Worm (Caenorhabditis elegans) whole organism, early embryonic: ENCODE measurements around the gene rml-4.

Experiments
- B0310.2 ChIP-seq: sonication (generic microtip); optimal IDR thresholded peaks from 2 replicates; lab custom pipeline; 2016; ENCODE audit warnings: mild to moderate bottlenecking, missing genetic modification characterization, missing compliant biosample characterization
- F13C5.2 ChIP-seq: sonication (generic microtip); optimal IDR thresholded peaks from 2 replicates; lab custom pipeline; 2017; ENCODE audit warnings: mild to moderate bottlenecking, missing genetic modification characterization, inconsistent platforms, missing compliant biosample characterization
- aly-1 ChIP-seq: sonication (generic microtip); optimal IDR thresholded peaks from 2 replicates; lab custom pipeline; 2016; ENCODE audit warnings: missing genetic modification characterization, missing compliant biosample characterization
- ama-1 ChIP-seq: fragments of 150-350 bp; optimal IDR thresholded peaks from 2 replicates; lab custom pipeline; 2014
- ceh-13 ChIP-seq: fragments of 200-800 bp; sonication (Bioruptor generic); optimal IDR thresholded peaks from 2 replicates; lab custom pipeline; 2018; ENCODE audit warnings: mild to moderate bottlenecking, missing genetic modification characterization, missing compliant biosample characterization
- ceh-36 ChIP-seq: sonication (generic microtip); optimal IDR thresholded peaks from 2 replicates; lab custom pipeline; 2016; ENCODE audit warnings: missing genetic modification characterization, inconsistent platforms, missing compliant biosample characterization
- ets-7 ChIP-seq: sonication (generic microtip); optimal IDR thresholded peaks from 2 replicates; lab custom pipeline; 2016; ENCODE audit warnings: missing genotype, missing genetic modification characterization, missing compliant biosample characterization
- flt-1 ChIP-seq: fragments of 200-800 bp; sonication (Bioruptor generic); IDR thresholded peaks from 2 replicates; pipeline ENCODE4 v1.3.6; 2022; ENCODE audit warnings: missing genetic modification characterization, missing compliant biosample characterization
- hmbx-1 ChIP-seq: sonication (generic microtip); optimal IDR thresholded peaks from 2 replicates; lab custom pipeline; 2016; ENCODE audit warnings: mild to moderate bottlenecking, missing genetic modification characterization, missing compliant biosample characterization
- hmg-4 ChIP-seq: fragments of 200-800 bp; sonication (Bioruptor generic); optimal IDR thresholded peaks from 2 replicates; lab custom pipeline; 2018; ENCODE audit warnings: mild to moderate bottlenecking, missing genetic modification characterization, missing compliant biosample characterization
- hnd-1 ChIP-seq: sonication (generic microtip); optimal IDR thresholded peaks from 2 replicates; lab custom pipeline; 2016; ENCODE audit warnings: missing genetic modification characterization, missing compliant biosample characterization
- pes-1 ChIP-seq: fragments of 200-800 bp; sonication (Bioruptor generic); IDR thresholded peaks from 2 replicates; pipeline ENCODE4 v1.3.6; 2022; ENCODE audit warnings: missing genetic modification reagents, missing genetic modification characterization, missing compliant biosample characterization
- scrt-1 ChIP-seq: fragments of 200-800 bp; sonication (Bioruptor generic); IDR thresholded peaks from 2 replicates; pipeline ENCODE4 v1.3.6; 2022; ENCODE audit warnings: missing genetic modification characterization, missing compliant biosample characterization
- sea-1 ChIP-seq: fragments of 200-800 bp; sonication (Bioruptor generic); conservative IDR thresholded peaks from 2 replicates; pipeline ENCODE4 v1.3.6; 2022; ENCODE audit warnings: missing genetic modification characterization, missing compliant biosample characterization
- tbx-11 ChIP-seq: fragments of 200-800 bp; sonication (Bioruptor generic); IDR thresholded peaks from 2 replicates; pipeline ENCODE4 v1.3.6; 2022; ENCODE audit warnings: missing genetic modification characterization, missing compliant biosample characterization
- tbx-37 ChIP-seq: fragments of 200-800 bp; sonication (Bioruptor generic); conservative IDR thresholded peaks from 2 replicates; pipeline ENCODE4 v1.3.6; 2022; ENCODE audit warnings: missing genetic modification reagents, missing genetic modification characterization, missing compliant biosample characterization
- tra-4 ChIP-seq: sonication (generic microtip); optimal IDR thresholded peaks from 2 replicates; lab custom pipeline; 2017; ENCODE audit warnings: missing genetic modification characterization, missing compliant biosample characterization

rml-4 gene

ce11 chrII:4316011-4316410 is 21.1 kb downstream of the rml-4 start, which contains the start of gene srw-40:
TSS of gene srw-40 (minus strand) at chrII:4316111.
- TF ChIP-seq aly-1, result no peak
- TF ChIP-seq ceh-13, result no peak
- TF ChIP-seq tbx-11 (GFP tag; lab: Robert Waterston, UW), result no peak
- no peak for TF ChIP-seq hmg-4 (GFP tag; lab: Kevin White, UChicago)
- no peak for TF ChIP-seq ets-7 (tag; lab: Kevin White, UChicago)
- TF ChIP-seq F13C5.2 (tag; lab: Kevin White, UChicago), result no peak
- TF ChIP-seq hnd-1 (tag; lab: Kevin White, UChicago), result no peak
- TF ChIP-seq ama-1 (lab: Kevin White, UChicago), result no peak
- TF ChIP-seq ceh-36 (tag; lab: Kevin White, UChicago), result no peak
- TF ChIP-seq B0310.2 (tag; lab: Kevin White, UChicago), result no peak
- TF ChIP-seq hmbx-1, result no peak
- TF ChIP-seq pes-1, result no peak
- TF ChIP-seq scrt-1 (GFP tag; lab: Robert Waterston, UW), result no peak
- no peak for TF ChIP-seq tra-4 (tag; lab: Kevin White, UChicago)
- no peak for TF ChIP-seq sea-1 (GFP tag; lab: Robert Waterston, UW)
- no peak for TF ChIP-seq tbx-37 (GFP tag; lab: Robert Waterston, UW)
- TF ChIP-seq flt-1 (GFP tag; lab: Robert Waterston, UW), result no peak

ce11 chrII:4319537-4320019 is 24.7 kb downstream of the rml-4 start, which contains the start of gene Y52E8A.6:
TSS of gene Y52E8A.6 (minus strand) at chrII:4319969.
- TF ChIP-seq sea-1 (GFP tag; lab: Robert Waterston, UW), result no peak
- no peak for TF ChIP-seq tbx-11 (GFP tag; lab: Robert Waterston, UW)
- no peak for TF ChIP-seq ets-7 (tag; lab: Kevin White, UChicago)
- no peak for TF ChIP-seq hmbx-1
- no peak for TF ChIP-seq hnd-1 (tag; lab: Kevin White, UChicago)
- TF ChIP-seq ceh-13, result no peak
- TF ChIP-seq B0310.2 (tag; lab: Kevin White, UChicago), result no peak

- TF ChIP-seq ama-1 (lab: Kevin White, UChicago) (no peak), sea-1 (GFP tag; lab: Robert Waterston, UW) (no peak), ceh-13 (no peak), pes-1 (no peak), flt-1 (GFP tag; lab: Robert Waterston, UW) (no peak), hnd-1 (tag; lab: Kevin White, UChicago) (no peak), scrt-1 (GFP tag; lab: Robert Waterston, UW) (no peak), B0310.2 (tag; lab: Kevin White, UChicago) (no peak), hmbx-1 (no peak), ceh-36 (tag; lab: Kevin White, UChicago) (no peak), tbx-11 (GFP tag; lab: Robert Waterston, UW) (no peak), tra-4 (tag; lab: Kevin White, UChicago) (no peak), tbx-37 (GFP tag; lab: Robert Waterston, UW) (no peak), aly-1 (no peak), ets-7 (tag; lab: Kevin White, UChicago) (no peak), hmg-4 (GFP tag; lab: Kevin White, UChicago) (no peak), F13C5.2 (tag; lab: Kevin White, UChicago) (no peak)
Measured at ce11 chrII:4320455-4320854, 25.6 kb downstream of the rml-4 start, which contains the start of gene Y52E8A.2. TSS of gene Y52E8A.2 (plus strand) at chrII:4320836.

- TF ChIP-seq pes-1 (no peak), ets-7 (tag; lab: Kevin White, UChicago) (no peak)
Measured at ce11 chrII:4321766-4322165, 26.9 kb downstream of the rml-4 start, which contains the start of gene Y52E8A.1. TSS of gene Y52E8A.1 (plus strand) at chrII:4322066.

- TF ChIP-seq tbx-11 (GFP tag; lab: Robert Waterston, UW) (no peak), sea-1 (GFP tag; lab: Robert Waterston, UW) (no peak), ets-7 (tag; lab: Kevin White, UChicago) (no peak), hmbx-1 (no peak), pes-1 (no peak), ceh-36 (tag; lab: Kevin White, UChicago) (no peak), ama-1 (lab: Kevin White, UChicago) (no peak), tra-4 (tag; lab: Kevin White, UChicago) (no peak), scrt-1 (GFP tag; lab: Robert Waterston, UW) (no peak), tbx-37 (GFP tag; lab: Robert Waterston, UW) (no peak), hmg-4 (GFP tag; lab: Kevin White, UChicago) (no peak), B0310.2 (tag; lab: Kevin White, UChicago) (no peak), F13C5.2 (tag; lab: Kevin White, UChicago) (no peak), hnd-1 (tag; lab: Kevin White, UChicago) (no peak)
Measured at ce11 chrII:4322871-4323270, 28.0 kb downstream of the rml-4 start, which contains the start of gene H20J04.6. TSS of gene H20J04.6 (plus strand) at chrII:4323256.

ce11 chrII:4324061-4324460 is 29.2 kb downstream of the rml-4 start, which contains the start of gene mog-2:
TSS of gene mog-2 (plus strand) at chrII:4324361.
- no peak for TF ChIP-seq tbx-11 (GFP tag; lab: Robert Waterston, UW)
- TF ChIP-seq sea-1 (GFP tag; lab: Robert Waterston, UW), result no peak

DNA sequence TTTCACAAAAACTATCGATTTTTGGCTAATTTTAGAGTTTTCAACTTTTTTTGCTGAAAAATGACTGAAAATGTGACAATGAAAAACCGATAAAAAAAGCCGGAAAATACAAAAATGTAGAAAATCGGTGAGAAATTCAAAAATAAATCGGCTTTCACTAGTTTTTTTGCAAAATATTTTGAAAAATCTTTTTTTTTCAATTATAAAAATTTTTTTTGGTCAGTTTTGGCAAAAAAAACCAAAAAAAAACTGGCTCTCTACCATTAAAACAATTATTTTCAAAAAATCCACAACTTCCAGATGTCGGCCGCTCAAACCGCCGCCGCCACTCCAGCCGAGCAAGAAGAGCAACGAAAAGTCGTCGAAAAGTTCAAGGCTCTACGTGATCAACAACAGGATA is 31.5 kb downstream of the rml-4 start, which contains the start of gene pfd-2:
pfd-2 (plus strand) TSS at position 301 of the 400 bp plus-strand sequence.
- TF ChIP-seq aly-1 (no peak), hmg-4 (GFP tag; lab: Kevin White, UChicago) (no peak), ama-1 (lab: Kevin White, UChicago) (no peak), tra-4 (tag; lab: Kevin White, UChicago) (no peak), sea-1 (GFP tag; lab: Robert Waterston, UW) (no peak), pes-1 (no peak), hnd-1 (tag; lab: Kevin White, UChicago) (no peak), ceh-36 (tag; lab: Kevin White, UChicago) (no peak), ets-7 (tag; lab: Kevin White, UChicago) (no peak)
